Fruit fly (Drosophila melanogaster): ENCODE results near the gene Ncc69.

Ncc69 gene

dm6 chr3L:12417341-12417740 is 26.1 kb upstream of the Ncc69 start, which contains the start of gene ArfGAP1 (continued):
- no peak for TF ChIP-seq CG10267 (tag; optimal IDR thresholded peaks at IDR 0.05)
- TF ChIP-seq CG7839 (tag; optimal IDR thresholded peaks at IDR 0.05): no peak
- TF ChIP-seq Atf3 (GFP tag; optimal IDR thresholded peaks at IDR 0.05): no peak
- TF ChIP-seq MESR4 (GFP tag; optimal IDR thresholded peaks at IDR 0.05): peak; percentile 63
- peak; percentile 23 for TF ChIP-seq Med (GFP tag)
- TF ChIP-seq Dbx (GFP tag; IDR thresholded peaks at IDR 0.05): peak; percentile 35; the same call in 1 of the 3 replicates

- TF ChIP-seq CG12236 (GFP tag; optimal IDR thresholded peaks at IDR 0.05) (no peak), CG1792 (GFP tag; optimal IDR thresholded peaks at IDR 0.05) (no peak), CG4424 (GFP tag; optimal IDR thresholded peaks at IDR 0.05) (no peak), gsb-n (tag; optimal IDR thresholded peaks at IDR 0.05) (peak; percentile 45), unc-4 (GFP tag; IDR thresholded peaks at IDR 0.05; ENCODE audit: partially characterized antibody) (no peak), dati (GFP tag; IDR thresholded peaks at IDR 0.05) (no peak), NfI (GFP tag; optimal IDR thresholded peaks at IDR 0.05) (no peak), otp (GFP tag; IDR thresholded peaks at IDR 0.05) (no peak), insv (GFP tag; optimal IDR thresholded peaks at IDR 0.05) (peak in 1 of 2 experiments; percentile 75), hb (GFP tag; IDR thresholded peaks at IDR 0.05; ENCODE audit: partially characterized antibody) (no peak), MTF-1 (GFP tag; optimal IDR thresholded peaks at IDR 0.05; ENCODE audit: borderline replicate concordance) (no peak), CrebB (tag; optimal IDR thresholded peaks at IDR 0.05) (peak; percentile 32), Jarid2 (GFP tag; optimal IDR thresholded peaks at IDR 0.05) (peak; percentile 31), Myb (GFP tag; optimal IDR thresholded peaks at IDR 0.05) (peak; percentile 85), CG33557 (GFP tag; optimal IDR thresholded peaks at IDR 0.05) (no peak), chif (GFP tag; optimal IDR thresholded peaks at IDR 0.05) (no peak), az2 (GFP tag; optimal IDR thresholded peaks at IDR 0.05) (no peak), dysf (GFP tag; IDR thresholded peaks at IDR 0.05) (no peak), CG12104 (GFP tag; optimal IDR thresholded peaks at IDR 0.05) (no peak), ewg (GFP tag; optimal IDR thresholded peaks at IDR 0.05) (peak; percentile 31), Sry-δ (GFP tag; optimal IDR thresholded peaks at IDR 0.05) (peak; percentile 35), Usf (GFP tag; optimal IDR thresholded peaks at IDR 0.05) (no peak), CG3407 (GFP tag; optimal IDR thresholded peaks at IDR 0.05) (no peak), Poxn (GFP tag; IDR thresholded peaks at IDR 0.05) (no peak), CG12391 (tag; optimal IDR thresholded peaks at IDR 0.05) (peak; percentile 27), onecut (GFP tag; IDR thresholded peaks at IDR 0.05) (no peak), stc (GFP tag; IDR thresholded peaks at IDR 0.05) (no peak), tin (GFP tag; optimal IDR thresholded peaks at IDR 0.05) (no peak), HmgZ (tag; optimal IDR thresholded peaks at IDR 0.05) (peak; percentile 59), lov (optimal IDR thresholded peaks at IDR 0.05) (no peak), lov (GFP tag; IDR thresholded peaks at IDR 0.05) (no peak), CG34422 (GFP tag; IDR thresholded peaks at IDR 0.05) (no peak; the same call in 2 of the 3 replicates), NK7.1 (GFP tag; optimal IDR thresholded peaks at IDR 0.05) (no peak), CG31224 (GFP tag; IDR thresholded peaks at IDR 0.05) (no peak), da (GFP tag; optimal IDR thresholded peaks at IDR 0.05) (no peak), CG16813 (GFP tag; IDR thresholded peaks at IDR 0.05; ENCODE audit: partially characterized antibody) (no peak), gfzf (GFP tag; optimal IDR thresholded peaks at IDR 0.05) (peak; percentile 99), inv (GFP tag; IDR thresholded peaks at IDR 0.05; ENCODE audit: partially characterized antibody) (peak; percentile 26; the same call in 1 of the 2 replicates), Eip74EF (GFP tag; optimal IDR thresholded peaks at IDR 0.05) (no peak), dpn (GFP tag; optimal IDR thresholded peaks at IDR 0.05) (peak in 1 of 2 experiments; percentile 2), wor (GFP tag; IDR thresholded peaks at IDR 0.05) (no peak), row (GFP tag; IDR thresholded peaks at IDR 0.05) (peak; percentile 31; the same call in 1 of the 3 replicates)
Measured at dm6 chr3L:12414189-12414964, 23.1 kb upstream of the Ncc69 start, which contains the start of gene SCaMC. Gene SCaMC (minus strand): TSS chr3L:12414842.

All from whole organism, embryonic.